Worm (Caenorhabditis elegans) whole organism, L4/young adult: ENCODE measurements around the gene Y41D4B.17.

Experiments
- W03F9.2 ChIP-seq: fragments of 150-350 bp; optimal IDR thresholded peaks from 2 replicates; lab custom pipeline; 2014; ENCODE audit warnings: missing biosample characterization, missing genetic modification characterization
- dao-5 ChIP-seq: sonication (generic microtip); optimal IDR thresholded peaks from 2 replicates; lab custom pipeline; 2016; ENCODE audit warnings: missing genotype, missing genetic modification characterization, moderate library complexity, missing compliant biosample characterization
- him-1 ChIP-seq: sonication (generic microtip); optimal IDR thresholded peaks from 2 replicates; lab custom pipeline; 2016; ENCODE audit warnings: missing genotype, missing genetic modification reagents, missing genetic modification characterization, missing compliant biosample characterization

Y41D4B.17 gene

DNA sequence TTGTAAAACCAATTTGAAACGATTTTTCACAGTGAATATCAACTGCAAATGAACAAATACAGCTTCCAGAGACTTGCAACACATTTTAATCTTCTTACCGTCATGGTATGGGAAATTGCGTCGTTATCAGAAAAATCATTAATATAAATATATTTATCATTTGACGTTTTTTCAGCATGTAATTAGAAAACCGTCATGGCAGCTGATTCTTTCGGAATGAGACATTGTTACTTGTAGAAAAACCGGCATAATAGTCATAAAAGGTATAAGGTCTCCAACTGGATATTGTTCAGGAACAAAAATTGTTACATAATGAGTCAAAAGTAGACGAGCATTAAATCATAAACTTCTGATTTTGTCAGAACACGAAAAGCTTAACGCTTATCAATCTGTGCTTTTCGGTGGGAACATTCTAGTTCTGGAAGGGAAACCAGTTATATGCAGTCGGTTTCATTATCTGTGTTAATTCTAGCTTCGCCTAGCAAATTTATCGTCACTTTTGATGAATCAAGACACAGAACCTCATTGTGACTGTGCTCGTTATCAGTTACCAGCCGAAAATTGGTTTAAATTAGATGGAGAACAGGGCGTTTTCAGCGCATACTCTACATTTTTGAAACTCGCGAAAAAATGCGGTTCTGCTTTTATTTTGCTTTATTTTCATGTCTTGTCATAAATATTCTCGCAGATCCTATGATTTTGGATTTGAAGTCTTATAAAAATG is 6.5 kb upstream of the Y41D4B.17 start, which contains the start of gene C34H4.2:
Gene C34H4.2 (plus strand): TSS at position 558 of the 724 bp plus-strand sequence.
- TF ChIP-seq dao-5: no peak
- no peak for TF ChIP-seq him-1 (tag; lab: Kevin White, UChicago)
- TF ChIP-seq W03F9.2 (tag; lab: Kevin White, UChicago): no peak

- TF ChIP-seq him-1 (tag; lab: Kevin White, UChicago) (no peak), dao-5 (no peak), W03F9.2 (tag; lab: Kevin White, UChicago) (no peak)
Observed at ce11 chrIV:1555021-1555720, 4.7 kb upstream of the Y41D4B.17 start, which contains the start of gene C34H4.1. Gene C34H4.1, plus strand, starts transcription at chrIV:1555579.

DNA sequence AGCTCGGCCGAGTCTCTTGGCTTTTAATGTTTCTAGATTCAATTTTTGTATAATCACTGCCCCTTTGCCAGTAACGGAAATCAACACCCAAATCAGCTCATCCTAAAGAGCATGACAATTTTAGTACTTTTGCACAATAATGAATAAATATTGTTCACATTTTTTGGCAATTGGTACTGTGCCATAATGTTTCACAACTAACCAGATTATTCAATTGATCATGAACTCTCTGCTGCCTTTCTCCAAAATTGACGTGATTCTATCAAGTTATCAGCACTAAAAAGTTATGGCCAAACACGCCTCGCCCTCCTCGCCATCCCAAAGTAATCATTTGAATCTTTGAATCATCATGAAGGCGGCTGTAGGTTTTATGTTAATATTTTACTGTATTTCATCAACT is 2.0 kb downstream of the Y41D4B.17 start, which contains the start of gene hpo-6:
Gene hpo-6 (plus strand): TSS at position 301 of the 400 bp plus-strand sequence.
- no peak for TF ChIP-seq him-1 (tag; lab: Kevin White, UChicago)
- no peak for TF ChIP-seq W03F9.2 (tag; lab: Kevin White, UChicago)
- no peak for TF ChIP-seq dao-5

- TF ChIP-seq him-1 (tag; lab: Kevin White, UChicago) (no peak), dao-5 (no peak), W03F9.2 (tag; lab: Kevin White, UChicago) (no peak)
Observed at ce11 chrIV:1563476-1564131, 3.7 kb downstream of the Y41D4B.17 start, which contains the start of gene Y41D4B.15. Gene Y41D4B.15, plus strand, starts transcription at chrIV:1564081.

- TF ChIP-seq dao-5: no peak
- no peak for TF ChIP-seq him-1 (tag; lab: Kevin White, UChicago)
- TF ChIP-seq W03F9.2 (tag; lab: Kevin White, UChicago): no peak
Observed at ce11 chrIV:1565725-1566124, 5.8 kb downstream of the Y41D4B.17 start.

- TF ChIP-seq him-1 (tag; lab: Kevin White, UChicago) (no peak), W03F9.2 (tag; lab: Kevin White, UChicago) (no peak), dao-5 (no peak)
Observed at ce11 chrIV:1567577-1567976, 7.7 kb downstream of the Y41D4B.17 start.

- TF ChIP-seq him-1 (tag; lab: Kevin White, UChicago) (no peak), dao-5 (no peak), W03F9.2 (tag; lab: Kevin White, UChicago) (no peak)
Observed at ce11 chrIV:1576731-1577130, 16.8 kb downstream of the Y41D4B.17 start, which contains the start of gene Y41D4B.14. Gene Y41D4B.14, plus strand, starts transcription at chrIV:1577031.

ce11 chrIV:1595802-1596201 is 35.9 kb downstream of the Y41D4B.17 start, which contains the start of gene npp-8:
Gene npp-8, minus strand, starts transcription at chrIV:1595824.
- TF ChIP-seq W03F9.2 (tag; lab: Kevin White, UChicago) (peak; percentile 88), him-1 (tag; lab: Kevin White, UChicago) (no peak)

DNA sequence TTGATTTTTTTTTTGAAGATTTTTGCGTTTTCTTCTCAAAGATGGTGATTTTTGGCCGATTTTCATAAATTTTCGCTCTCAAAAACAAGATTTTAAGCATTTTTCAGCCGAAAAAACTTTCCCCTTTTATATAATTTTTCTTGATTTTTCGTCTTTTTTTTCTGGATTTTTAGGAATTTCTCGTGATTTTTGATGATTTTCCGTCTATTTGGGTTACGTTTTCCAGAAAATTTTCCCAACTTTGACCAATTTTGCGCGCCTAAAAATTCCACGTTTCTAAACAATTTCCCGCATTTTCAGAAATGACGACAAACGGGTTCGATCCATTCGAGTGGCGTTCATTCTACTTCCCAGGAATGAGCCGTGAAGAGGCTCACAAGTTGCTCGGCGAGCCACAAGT is 37.1 kb downstream of the Y41D4B.17 start, which contains the start of gene ced-2:
Gene ced-2 (plus strand): TSS at position 301 of the 400 bp plus-strand sequence.
- TF ChIP-seq him-1 (tag; lab: Kevin White, UChicago) (no peak), W03F9.2 (tag; lab: Kevin White, UChicago) (no peak), dao-5 (no peak)

ce11 chrIV:1600784-1601183 is 40.9 kb downstream of the Y41D4B.17 start:
- TF ChIP-seq W03F9.2 (tag; lab: Kevin White, UChicago) (no peak), dao-5 (no peak), him-1 (tag; lab: Kevin White, UChicago) (no peak)

- TF ChIP-seq dao-5: no peak
- TF ChIP-seq W03F9.2 (tag; lab: Kevin White, UChicago): no peak
- no peak for TF ChIP-seq him-1 (tag; lab: Kevin White, UChicago)
Observed at ce11 chrIV:1601357-1601756, 41.5 kb downstream of the Y41D4B.17 start, which contains the start of gene set-23. Gene set-23, plus strand, starts transcription at chrIV:1601657.

- TF ChIP-seq dao-5 (no peak), him-1 (tag; lab: Kevin White, UChicago) (no peak), W03F9.2 (tag; lab: Kevin White, UChicago) (no peak)
Observed at ce11 chrIV:1602936-1603457, 43.1 kb downstream of the Y41D4B.17 start.

DNA sequence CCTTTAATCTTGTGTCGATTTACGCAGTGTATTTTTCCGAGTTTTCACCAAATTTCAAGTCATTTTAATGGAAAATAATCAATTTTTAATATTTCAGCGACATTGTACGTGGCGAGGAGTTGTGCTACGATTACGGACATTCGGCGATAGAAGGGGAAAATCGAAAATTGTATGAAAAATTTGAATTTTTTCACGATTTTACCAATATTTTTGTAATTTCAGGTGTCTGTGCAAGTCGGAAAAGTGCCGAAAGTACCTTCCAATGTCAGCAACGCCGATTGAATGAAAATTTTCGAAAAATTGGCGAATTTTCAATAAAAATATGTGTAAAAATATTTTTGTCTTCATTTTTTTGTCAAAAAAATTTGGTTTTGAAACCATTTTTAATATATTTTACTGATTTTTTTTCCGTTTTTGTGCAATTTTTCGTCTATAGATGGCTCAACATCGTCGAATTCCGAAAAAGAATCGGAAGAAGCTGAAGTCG is 45.4 kb downstream of the Y41D4B.17 start, which contains the start of gene Y41D4B.11:
Gene Y41D4B.11 (plus strand): TSS at position 437 of the 487 bp plus-strand sequence.
- TF ChIP-seq dao-5: no peak
- TF ChIP-seq him-1 (tag; lab: Kevin White, UChicago): no peak
- no peak for TF ChIP-seq W03F9.2 (tag; lab: Kevin White, UChicago)
